Fruit fly (Drosophila melanogaster): Measurements from ENCODE around the gene TfIIB.

TfIIB gene

DNA sequence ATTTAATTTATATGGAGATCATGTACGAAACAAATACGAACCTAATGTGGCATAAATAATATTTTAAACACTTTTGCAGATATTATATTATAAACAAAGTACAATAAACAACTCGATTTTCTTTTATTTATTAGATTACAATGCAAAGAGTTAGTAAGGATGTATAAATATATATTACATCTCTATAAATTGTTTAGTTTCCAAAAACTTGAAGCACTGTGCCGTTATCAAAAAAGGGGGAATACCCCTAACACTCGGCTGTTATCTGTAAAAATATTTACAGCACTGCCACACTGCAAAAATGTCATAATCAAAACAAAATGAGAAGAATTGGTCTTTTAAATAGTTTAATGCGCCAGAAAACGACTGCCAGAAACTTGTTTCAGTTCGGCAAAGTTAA is 2.6 kb upstream of the TfIIB start, which contains the start of gene CG5188 (continued):
- TF ChIP-seq gcm (GFP tag; optimal IDR thresholded peaks at IDR 0.05) (peak; percentile 42), dm (GFP tag; optimal IDR thresholded peaks at IDR 0.05) (no peak), bab2 (GFP tag; optimal IDR thresholded peaks at IDR 0.05) (no peak), CG11398 (GFP tag; optimal IDR thresholded peaks at IDR 0.05) (no peak), Dad (GFP tag; optimal IDR thresholded peaks at IDR 0.05) (no peak), so (GFP tag; IDR thresholded peaks at IDR 0.05) (peak; percentile 26; the same call in 1 of the 3 replicates), CG31365 (tag; optimal IDR thresholded peaks at IDR 0.05) (no peak), dati (GFP tag; IDR thresholded peaks at IDR 0.05) (no peak), Sry-β (GFP tag; optimal IDR thresholded peaks at IDR 0.05) (no peak), CG33557 (GFP tag; optimal IDR thresholded peaks at IDR 0.05) (no peak), CG15514 (GFP tag; optimal IDR thresholded peaks at IDR 0.05) (peak; percentile 44), kah (GFP tag; optimal IDR thresholded peaks at IDR 0.05) (no peak), CG7839 (tag; optimal IDR thresholded peaks at IDR 0.05) (peak; percentile 63), CG4328 (GFP tag; optimal IDR thresholded peaks at IDR 0.05) (no peak), bowl (GFP tag; IDR thresholded peaks at IDR 0.05) (no peak), lbe (GFP tag; optimal IDR thresholded peaks at IDR 0.05) (peak; percentile 14), CG18011 (GFP tag; optimal IDR thresholded peaks at IDR 0.05) (no peak), Awh (GFP tag; IDR thresholded peaks at IDR 0.05) (no peak), CkIIα-i1 (GFP tag; IDR thresholded peaks at IDR 0.05) (no peak), Scr (GFP tag; IDR thresholded peaks at IDR 0.05; ENCODE audit: partially characterized antibody) (peak; percentile 47; the same call in 1 of the 2 replicates), gfzf (GFP tag; optimal IDR thresholded peaks at IDR 0.05) (peak; percentile 54), CG18764 (GFP tag; optimal IDR thresholded peaks at IDR 0.05) (peak; percentile 43), sr (GFP tag; IDR thresholded peaks at IDR 0.05) (no peak), CG2889 (GFP tag; IDR thresholded peaks at IDR 0.05) (no peak), fd64A (GFP tag; optimal IDR thresholded peaks at IDR 0.05) (no peak), CG10462 (GFP tag; optimal IDR thresholded peaks at IDR 0.05) (no peak), NfI (GFP tag; optimal IDR thresholded peaks at IDR 0.05) (peak; percentile 47), Stat92E (GFP tag; optimal IDR thresholded peaks at IDR 0.05) (no peak), CG1603 (tag; optimal IDR thresholded peaks at IDR 0.05) (peak; percentile 28), ap (GFP tag; IDR thresholded peaks at IDR 0.05) (no peak), BtbVII (GFP tag; optimal IDR thresholded peaks at IDR 0.05) (no peak), lov (optimal IDR thresholded peaks at IDR 0.05) (no peak), lov (GFP tag; IDR thresholded peaks at IDR 0.05) (no peak), scrt (GFP tag; optimal IDR thresholded peaks at IDR 0.05) (no peak), CG6175 (GFP tag; IDR thresholded peaks at IDR 0.05) (no peak), CG12155 (GFP tag; optimal IDR thresholded peaks at IDR 0.05) (peak; percentile 37), Poxn (GFP tag; IDR thresholded peaks at IDR 0.05) (no peak), grn (GFP tag; optimal IDR thresholded peaks at IDR 0.05) (no peak), H2.0 (GFP tag; IDR thresholded peaks at IDR 0.05) (peak; percentile 45), Dfd (GFP tag; optimal IDR thresholded peaks at IDR 0.05) (no peak), Taf1 (GFP tag; IDR thresholded peaks at IDR 0.05) (0 out of 2 replicates have a peak, but pooled peaks have one; percentile 29), sna (GFP tag; IDR thresholded peaks at IDR 0.05; ENCODE audit: partially characterized antibody) (0 out of 2 replicates have a peak, but pooled peaks have one; percentile 36), ssp (GFP tag; IDR thresholded peaks at IDR 0.05) (peak; percentile 60), vfl (GFP tag; optimal IDR thresholded peaks at IDR 0.05) (peak; percentile 28), pnt (GFP tag; optimal IDR thresholded peaks at IDR 0.05) (peak; percentile 17), CG4730 (GFP tag; IDR thresholded peaks at IDR 0.05) (no peak), CG6813 (GFP tag; optimal IDR thresholded peaks at IDR 0.05) (no peak), NK7.1 (GFP tag; optimal IDR thresholded peaks at IDR 0.05) (no peak), CG11560 (tag; IDR thresholded peaks at IDR 0.05) (no peak), tup (GFP tag; optimal IDR thresholded peaks at IDR 0.05) (no peak), CG14710 (tag; optimal IDR thresholded peaks at IDR 0.05) (peak; percentile 42)
